Fruit fly (Drosophila melanogaster): ENCODE measurements around the gene Larp4B.

Gene Larp4B

DNA sequence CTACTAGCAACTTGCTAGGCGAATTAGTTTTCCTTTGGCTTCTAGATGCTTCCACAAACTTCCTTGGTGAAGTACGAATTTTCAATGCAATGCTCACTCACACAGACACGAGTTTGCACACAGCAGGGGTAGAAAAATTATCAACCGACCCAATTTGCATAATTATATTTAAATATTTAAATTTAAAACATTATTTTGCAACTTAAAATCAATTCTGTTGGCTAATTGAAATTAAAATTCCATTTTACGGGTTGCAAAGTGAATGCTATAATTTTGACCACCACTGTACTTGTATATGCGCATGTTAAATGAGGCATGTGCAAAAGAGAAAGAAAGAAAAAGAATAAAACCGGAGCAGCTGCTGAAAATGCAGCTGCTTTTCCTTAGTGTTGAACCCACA, 30.6 kb upstream of the Larp4B start (continued):
- peak; percentile 90 for TF ChIP-seq CG14710 (tag; optimal IDR thresholded peaks at IDR 0.05)
- TF ChIP-seq gsb (GFP tag; IDR thresholded peaks at IDR 0.05): peak; percentile 93
- no peak for TF ChIP-seq CG14860 (GFP tag; IDR thresholded peaks at IDR 0.05; ENCODE audit: partially characterized antibody)
- TF ChIP-seq Mad (GFP tag; optimal IDR thresholded peaks at IDR 0.05): peak; percentile 81
- TF ChIP-seq klu (GFP tag; IDR thresholded peaks at IDR 0.05): peak; percentile 83
- peak; percentile 94 for TF ChIP-seq CG10366 (GFP tag; IDR thresholded peaks at IDR 0.05)
- peak; percentile 85 for TF ChIP-seq ro (GFP tag; IDR thresholded peaks at IDR 0.05)
- TF ChIP-seq CG17802 (tag; optimal IDR thresholded peaks at IDR 0.05): peak; percentile 78
- TF ChIP-seq CG10431 (GFP tag; optimal IDR thresholded peaks at IDR 0.05): peak; percentile 71
- peak; percentile 31 for TF ChIP-seq CG8944 (GFP tag; optimal IDR thresholded peaks at IDR 0.05)
- peak; percentile 70 for TF ChIP-seq CG17612 (GFP tag; IDR thresholded peaks at IDR 0.05)
- TF ChIP-seq Camta (GFP tag; optimal IDR thresholded peaks at IDR 0.05): peak; percentile 32
- TF ChIP-seq CG6689 (GFP tag; IDR thresholded peaks at IDR 0.05): peak; percentile 94
- TF ChIP-seq so (GFP tag; IDR thresholded peaks at IDR 0.05): peak; percentile 93
- peak; percentile 89 for TF ChIP-seq ac (GFP tag; optimal IDR thresholded peaks at IDR 0.05)
- TF ChIP-seq CG8089 (GFP tag; optimal IDR thresholded peaks at IDR 0.05): no peak
- peak; percentile 92 for TF ChIP-seq CoRest (tag; optimal IDR thresholded peaks at IDR 0.05)
- TF ChIP-seq jing (GFP tag; optimal IDR thresholded peaks at IDR 0.05): peak; percentile 82
- no peak for TF ChIP-seq CG42726 (GFP tag; IDR thresholded peaks at IDR 0.05; ENCODE audit: partially characterized antibody)
- peak; percentile 88 for TF ChIP-seq CG13775 (GFP tag; optimal IDR thresholded peaks at IDR 0.05)
- TF ChIP-seq gcm (GFP tag; optimal IDR thresholded peaks at IDR 0.05): peak; percentile 95
- TF ChIP-seq knrl (GFP tag; IDR thresholded peaks at IDR 0.05; ENCODE audit: partially characterized antibody): 0 out of 3 replicates have a peak, but pooled peaks have one; percentile 12
- peak; percentile 96 to 97 for TF ChIP-seq bsh (GFP tag; optimal IDR thresholded peaks at IDR 0.05)
- peak; percentile 82 for TF ChIP-seq Ravus (GFP tag; IDR thresholded peaks at IDR 0.05)
- TF ChIP-seq MBD-R2 (GFP tag; IDR thresholded peaks at IDR 0.05): peak; percentile 76
- peak; percentile 86 for TF ChIP-seq Max (GFP tag; optimal IDR thresholded peaks at IDR 0.05)
- peak; percentile 93 for TF ChIP-seq corto (GFP tag; optimal IDR thresholded peaks at IDR 0.05)
- TF ChIP-seq NK7.1 (GFP tag; optimal IDR thresholded peaks at IDR 0.05): peak; percentile 46
- peak; percentile 87 for TF ChIP-seq org-1 (GFP tag; optimal IDR thresholded peaks at IDR 0.05)
- TF ChIP-seq Ets65A (GFP tag): peak; percentile 37
- TF ChIP-seq CG2889 (GFP tag; IDR thresholded peaks at IDR 0.05): peak; percentile 81
- peak; percentile 88 for TF ChIP-seq Gug (GFP tag; IDR thresholded peaks at IDR 0.05)
- peak; percentile 75 for TF ChIP-seq psq (GFP tag; optimal IDR thresholded peaks at IDR 0.05)
- TF ChIP-seq CG1024 (GFP tag; IDR thresholded peaks at IDR 0.05): peak; percentile 91
- TF ChIP-seq Hr39 (optimal IDR thresholded peaks at IDR 0.05): no peak
- TF ChIP-seq Mes4 (GFP tag; optimal IDR thresholded peaks at IDR 0.05): peak; percentile 8
- TF ChIP-seq sisA (GFP tag; IDR thresholded peaks at IDR 0.05): peak; percentile 91
- peak; percentile 68 for TF ChIP-seq schlank (tag; optimal IDR thresholded peaks at IDR 0.05)
- TF ChIP-seq Myb (GFP tag; optimal IDR thresholded peaks at IDR 0.05): peak; percentile 32
- peak; percentile 77 for TF ChIP-seq twi (tag; optimal IDR thresholded peaks at IDR 0.05)
- peak; percentile 81 for TF ChIP-seq CG6272 (GFP tag; IDR thresholded peaks at IDR 0.05)
- TF ChIP-seq Bgb (GFP tag; IDR thresholded peaks at IDR 0.05; ENCODE audit: partially characterized antibody): no peak
- no peak for TF ChIP-seq Doc3 (GFP tag; IDR thresholded peaks at IDR 0.05; ENCODE audit: partially characterized antibody)
- peak; percentile 43 for TF ChIP-seq NC2β (GFP tag; optimal IDR thresholded peaks at IDR 0.05)
- peak; percentile 87 for TF ChIP-seq CG2202 (tag; optimal IDR thresholded peaks at IDR 0.05)
- peak; percentile 95 for TF ChIP-seq CG12391 (tag; optimal IDR thresholded peaks at IDR 0.05)
- TF ChIP-seq stc (GFP tag; IDR thresholded peaks at IDR 0.05): peak; percentile 93
- TF ChIP-seq Fer3 (tag; optimal IDR thresholded peaks at IDR 0.05): peak; percentile 96
- TF ChIP-seq CG7271 (tag; optimal IDR thresholded peaks at IDR 0.05): peak; percentile 92
- TF ChIP-seq lmd (GFP tag; IDR thresholded peaks at IDR 0.05): peak; percentile 94
- peak; percentile 53 for TF ChIP-seq crol (GFP tag; IDR thresholded peaks at IDR 0.05)
- TF ChIP-seq CG4730 (GFP tag; IDR thresholded peaks at IDR 0.05): peak; percentile 90

All from whole organism, embryonic.